Fruit fly (Drosophila melanogaster) S2 (cell line): ENCODE results near the gene CG7071.
A peak's percentile ranks its signal among the peaks of the same experiment; 100 is the strongest.

Experiments used
- CG8478 ChIP-seq: fragments of >200 bp; optimal IDR thresholded peaks from 2 replicates; lab custom pipeline; 2018
- CTCF ChIP-seq, 2 experiments: fragments of >200 bp; optimal IDR thresholded peaks; 2 replicates each; lab custom pipeline; 2018

Gene CG7071

dm6 chr3R:22356464-22357410, 5.7 kb upstream of the CG7071 start, which contains the start of gene Sar1:
Sar1 (plus strand) TSS chr3R:22356685.
- no peak for TF ChIP-seq CG8478 (lab: Kevin White, UChicago)
- TF ChIP-seq CTCF (optimal IDR thresholded peaks at IDR 0.05; lab: Kevin White, UChicago) = peak; percentile 72 to 77

dm6 chr3R:22357942-22358341, 4.5 kb upstream of the CG7071 start:
- no peak for TF ChIP-seq CG8478 (lab: Kevin White, UChicago)
- no peak for TF ChIP-seq CTCF (optimal IDR thresholded peaks at IDR 0.05; lab: Kevin White, UChicago)

DNA sequence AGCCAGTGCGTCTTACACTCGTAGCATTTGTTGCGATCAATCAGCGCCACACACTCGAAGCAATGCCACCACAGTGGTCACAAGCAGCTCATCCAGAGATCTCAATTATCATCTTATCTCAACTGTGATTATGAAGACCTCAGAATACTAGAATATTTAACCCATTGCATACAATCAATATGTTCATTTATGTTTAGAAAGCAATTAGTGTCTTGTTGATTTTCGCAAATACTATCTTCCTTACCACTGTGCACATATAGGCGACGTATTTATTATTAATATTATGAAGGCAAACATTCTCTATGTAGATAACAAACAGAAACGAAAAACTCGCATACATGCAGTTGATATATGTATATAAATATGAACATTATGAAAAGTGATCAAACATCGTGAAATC, 3.6 kb upstream of the CG7071 start:
- no peak for TF ChIP-seq CG8478 (lab: Kevin White, UChicago)
- TF ChIP-seq CTCF (optimal IDR thresholded peaks at IDR 0.05; lab: Kevin White, UChicago) = no peak

DNA sequence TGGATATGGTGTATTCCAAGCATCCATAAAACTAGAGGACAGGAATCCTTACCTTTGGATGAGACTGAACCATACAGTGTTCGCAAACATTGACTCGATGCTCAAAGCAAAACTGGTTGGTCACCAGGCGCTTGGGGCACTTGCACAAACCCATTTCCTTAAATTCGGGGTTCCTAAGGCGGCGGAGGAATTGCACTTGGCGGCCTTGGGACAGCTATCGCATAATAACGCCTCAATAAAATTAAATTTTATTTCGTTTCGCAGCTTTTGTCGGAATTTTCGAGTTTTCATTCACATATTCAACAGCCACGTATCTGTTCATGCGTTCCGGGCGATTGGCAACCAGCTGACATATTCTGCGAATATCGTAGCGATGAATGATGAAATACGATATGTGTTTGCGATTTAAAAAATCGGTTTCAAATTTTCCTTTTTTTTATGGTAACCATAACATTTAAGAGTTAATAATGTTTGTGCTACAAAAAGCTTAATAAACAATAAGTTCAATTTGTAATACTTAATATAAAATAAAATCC, 3.3 kb downstream of the CG7071 start, which contains the start of gene CG5382:
CG5382 (minus strand) TSS at position 324 of the 536 bp plus-strand sequence.
- TF ChIP-seq CG8478 (lab: Kevin White, UChicago) = no peak

DNA sequence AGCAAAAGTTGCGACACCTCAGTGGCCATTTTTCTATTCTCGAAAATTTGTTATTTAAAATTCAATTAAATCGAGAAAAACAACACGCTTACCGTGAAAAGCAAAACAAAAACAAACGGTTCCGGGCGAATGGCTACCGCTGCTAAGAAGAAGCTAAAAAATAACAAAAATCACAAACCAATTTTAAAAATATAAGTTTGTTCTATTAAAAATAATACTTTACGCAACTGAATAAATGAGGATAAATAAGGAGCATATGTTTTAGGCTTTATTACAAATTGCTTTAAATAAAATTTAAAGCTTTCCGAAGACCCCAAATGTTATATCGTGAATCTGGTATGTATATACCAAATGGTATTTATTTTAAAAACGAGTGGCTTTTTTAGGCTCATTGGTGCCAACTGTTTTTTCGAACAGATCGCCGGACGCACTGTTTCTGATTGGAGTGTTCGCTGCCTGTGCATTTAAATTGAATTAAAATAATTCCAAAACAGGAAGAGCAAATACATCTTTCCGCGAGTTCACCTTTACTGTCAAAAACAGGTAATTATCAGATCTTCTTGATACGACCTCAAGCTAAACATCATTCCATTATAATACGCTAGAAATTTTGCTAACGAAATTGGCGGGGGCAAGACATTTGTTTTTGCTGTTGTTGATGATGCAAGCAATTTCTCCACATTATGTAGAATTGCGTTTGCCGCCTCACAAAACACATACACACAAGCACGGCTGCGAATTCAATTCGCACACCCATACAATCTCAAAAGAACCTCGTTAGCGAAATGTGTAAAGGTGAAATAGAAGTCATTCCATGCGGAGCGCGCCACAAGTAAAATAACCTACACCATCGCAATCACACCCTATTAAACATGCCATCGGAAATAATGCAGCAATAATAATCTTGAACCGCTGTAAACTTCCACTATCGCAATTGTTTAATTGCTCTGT, 5.0 kb downstream of the CG7071 start, which contains the start of the genes Polr3F and PyK:
Polr3F (minus strand) TSS at position 248 of the 951 bp plus-strand sequence.
PyK (plus strand) TSS at position 411 of the 951 bp plus-strand sequence.
- no peak for TF ChIP-seq CG8478 (lab: Kevin White, UChicago)
- TF ChIP-seq CTCF (optimal IDR thresholded peaks at IDR 0.05; lab: Kevin White, UChicago) = no peak

DNA sequence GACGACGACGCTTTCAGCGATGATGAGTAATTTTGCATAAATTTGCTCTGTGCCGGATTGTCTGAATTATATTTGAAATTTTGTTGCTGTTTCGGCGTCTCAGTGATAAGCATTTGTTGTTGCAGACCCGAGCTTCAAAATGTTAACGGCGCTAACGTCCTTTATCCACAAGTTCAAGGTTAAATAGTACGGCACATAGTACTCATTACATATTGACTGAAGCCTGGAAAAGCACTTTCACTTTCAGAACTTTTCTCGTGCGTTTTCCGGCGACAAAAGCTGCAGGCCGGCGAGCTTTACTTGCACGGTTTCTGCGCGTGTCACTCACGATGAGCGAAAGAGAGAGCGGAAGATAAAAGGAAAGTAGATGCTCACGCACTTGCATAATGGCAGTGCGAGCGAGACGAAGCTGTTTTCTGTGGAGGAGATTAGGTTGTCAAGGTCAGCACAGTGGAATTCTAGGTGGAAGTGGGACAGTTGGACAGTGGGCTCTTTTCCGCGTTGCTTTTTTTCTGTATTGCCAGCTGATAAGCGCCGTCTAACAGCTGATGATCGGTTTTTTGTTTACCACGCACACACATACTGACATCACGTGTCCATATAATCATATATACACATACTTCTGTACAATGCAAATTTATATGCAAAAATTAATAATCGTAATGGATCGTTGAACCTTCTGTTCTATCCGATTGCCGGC, 5.8 kb downstream of the CG7071 start:
- TF ChIP-seq CTCF (optimal IDR thresholded peaks at IDR 0.05; lab: Kevin White, UChicago) = no peak

DNA sequence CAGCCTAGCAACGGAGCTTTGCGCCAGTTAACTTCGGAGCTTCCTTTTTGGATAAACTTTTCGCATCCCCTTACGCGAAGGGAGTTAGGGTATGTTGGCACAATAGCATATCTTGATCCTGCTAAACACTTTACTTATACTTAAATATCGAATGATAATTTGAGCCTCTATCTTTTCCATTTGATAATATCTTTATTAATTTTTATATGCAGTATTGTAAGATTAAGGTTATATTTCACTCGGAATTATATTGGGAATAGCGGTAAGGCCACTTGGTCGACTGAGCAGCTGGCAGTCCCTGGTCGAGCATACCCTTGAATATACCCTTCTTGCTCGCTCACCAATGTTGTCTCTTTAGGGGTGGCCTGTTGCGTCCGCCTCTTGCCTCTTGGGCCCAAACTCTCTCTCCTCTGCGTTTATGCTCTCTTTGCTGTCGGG, 6.4 kb downstream of the CG7071 start:
- TF ChIP-seq CTCF (optimal IDR thresholded peaks at IDR 0.05; lab: Kevin White, UChicago) (no peak), CG8478 (lab: Kevin White, UChicago) (no peak)

dm6 chr3R:22372535-22372934, 10.1 kb downstream of the CG7071 start, which contains the start of gene CG7069:
CG7069 (plus strand) TSS chr3R:22372835.
- TF ChIP-seq CTCF (optimal IDR thresholded peaks at IDR 0.05; lab: Kevin White, UChicago) (no peak), CG8478 (lab: Kevin White, UChicago) (no peak)

dm6 chr3R:22375674-22376073, 13.3 kb downstream of the CG7071 start, which contains the start of gene CG18596:
CG18596 (plus strand) TSS chr3R:22375923.
- TF ChIP-seq CTCF (optimal IDR thresholded peaks at IDR 0.05; lab: Kevin White, UChicago) (no peak), CG8478 (lab: Kevin White, UChicago) (no peak)

dm6 chr3R:22379942-22380341, 17.5 kb downstream of the CG7071 start, which contains the start of gene CG34149:
CG34149 (plus strand) TSS chr3R:22380128.
- TF ChIP-seq CG8478 (lab: Kevin White, UChicago) = no peak

DNA sequence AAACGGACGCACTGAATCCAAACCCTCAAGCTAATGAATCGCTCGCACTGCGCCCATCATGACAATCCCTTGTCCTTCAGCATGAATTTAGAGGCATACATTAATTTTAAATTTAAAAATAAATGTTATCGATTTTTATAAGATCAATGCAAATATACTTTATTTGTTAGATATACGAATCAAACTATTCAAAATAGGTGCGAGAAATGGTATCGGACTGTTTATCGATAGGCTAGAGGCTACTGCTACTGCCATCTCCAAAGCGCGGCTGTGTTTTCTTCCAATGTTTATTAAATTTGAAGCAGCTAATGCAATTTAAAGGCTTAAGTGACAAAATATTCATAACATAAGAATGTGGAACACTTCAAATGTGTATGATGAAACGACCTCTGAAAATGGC, 18.7 kb downstream of the CG7071 start, which contains the start of gene CG43342:
CG43342 (plus strand) TSS at position 264 of the 400 bp plus-strand sequence.
- TF ChIP-seq CG8478 (lab: Kevin White, UChicago) = no peak
- no peak for TF ChIP-seq CTCF (optimal IDR thresholded peaks at IDR 0.05; lab: Kevin White, UChicago)

DNA sequence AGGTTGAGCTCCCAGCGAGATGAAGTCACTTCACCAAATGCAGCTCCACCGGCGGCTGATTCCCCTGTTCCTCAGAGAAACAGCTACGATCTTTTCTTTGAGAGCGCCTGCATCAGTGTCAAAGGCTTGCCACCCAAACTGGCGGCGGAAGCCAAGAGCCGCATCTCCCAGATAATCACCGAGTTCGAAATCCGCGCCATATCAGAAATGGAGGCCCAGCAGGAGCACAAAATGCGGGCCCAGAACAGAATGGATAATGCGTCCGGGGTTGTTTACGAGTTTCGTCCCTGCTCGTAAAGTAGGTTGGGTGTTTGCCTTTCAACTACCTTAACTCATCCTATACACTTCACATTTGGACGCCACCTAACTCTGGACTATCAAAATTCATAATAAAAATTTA, 19.3 kb downstream of the CG7071 start, which contains the start of gene Gpdh3:
Gpdh3 (plus strand) TSS at position 301 of the 400 bp plus-strand sequence.
- no peak for TF ChIP-seq CTCF (optimal IDR thresholded peaks at IDR 0.05; lab: Kevin White, UChicago)
- TF ChIP-seq CG8478 (lab: Kevin White, UChicago) = no peak

DNA sequence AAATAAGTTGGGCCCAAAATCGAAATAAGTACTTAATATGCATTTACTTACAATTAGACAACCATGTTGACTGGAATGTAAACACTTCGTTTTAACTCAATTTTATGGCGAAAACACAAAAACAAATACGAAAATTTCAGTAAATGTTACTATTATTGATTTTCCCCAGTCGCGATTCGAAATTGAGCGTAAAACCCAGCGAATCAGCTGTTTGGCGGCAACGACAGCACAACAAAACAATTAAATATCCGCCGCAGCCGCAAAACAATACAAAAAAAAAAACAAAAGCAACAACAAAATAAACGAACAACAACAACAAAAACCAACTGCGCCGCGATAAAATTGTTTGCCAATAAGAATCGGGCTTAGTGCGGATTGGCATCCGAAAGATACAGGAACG, 27.2 kb downstream of the CG7071 start, which contains the start of the genes CAH8 and CG7059:
CAH8 (minus strand) TSS at position 101 of the 400 bp plus-strand sequence.
CG7059 (plus strand) TSS at position 167 of the 400 bp plus-strand sequence.
- no peak for TF ChIP-seq CG8478 (lab: Kevin White, UChicago)
